ENCODE assay signal across 4 worm cellular contexts in the genomic region with DNA sequence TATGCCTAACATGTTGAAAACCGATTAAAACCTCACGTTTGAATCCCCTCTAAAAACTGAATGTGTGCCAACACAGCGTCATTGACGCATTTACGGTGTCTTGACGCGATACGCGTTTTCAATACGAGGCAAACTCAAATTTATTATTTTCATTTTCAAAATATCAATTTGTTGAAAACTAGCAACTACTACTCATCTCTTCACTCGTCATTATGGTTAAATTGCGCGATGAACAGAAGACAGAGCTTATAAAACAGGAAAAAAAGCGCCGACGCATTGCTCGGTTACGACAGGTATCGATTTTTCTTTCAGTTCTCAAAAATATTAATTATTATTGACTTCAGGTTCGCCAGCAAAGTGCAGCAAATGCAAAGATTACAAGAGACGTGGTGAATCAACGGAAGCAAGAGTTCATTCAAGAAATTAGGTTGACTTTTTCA.
A peak's percentile ranks its signal among the peaks of the same experiment; 100 is the strongest.
TF ChIP-seq lines count a peak whose summit lies in the region.

Gene enee-1, plus strand, starts transcription at position 108 of the 440 bp plus-strand sequence.

TF ChIP-seq in whole organism, L2 larva, 48 proteins besides CTCF, POLR2A, EP300 and RAD21 (continues in another document):
- TF ChIP-seq ztf-4 (tag; optimal IDR thresholded peaks at IDR 0.05; lab: Kevin White, UChicago) (peak; percentile 5), nhr-25 (tag; optimal IDR thresholded peaks at IDR 0.05; lab: Kevin White, UChicago) (peak; percentile 89), mdl-1 (tag; optimal IDR thresholded peaks at IDR 0.05; lab: Kevin White, UChicago) (peak in 1 of 2 experiments; percentile 36), egl-27 (tag; optimal IDR thresholded peaks at IDR 0.05; lab: Kevin White, UChicago) (peak; percentile 4), nhr-21 (tag; optimal IDR thresholded peaks at IDR 0.05; lab: Kevin White, UChicago) (peak; percentile 94), unc-39 (tag; optimal IDR thresholded peaks at IDR 0.05; lab: Kevin White, UChicago) (no peak), lin-11 (tag; optimal IDR thresholded peaks at IDR 0.05; lab: Kevin White, UChicago) (peak; percentile 62), snpc-4 (tag; optimal IDR thresholded peaks at IDR 0.05; lab: Kevin White, UChicago) (peak; percentile 48), elt-1 (tag; optimal IDR thresholded peaks at IDR 0.05; lab: Kevin White, UChicago) (peak; percentile 18), C34F6.9 (tag; optimal IDR thresholded peaks at IDR 0.05; lab: Kevin White, UChicago) (peak; percentile 90), nhr-129 (tag; optimal IDR thresholded peaks at IDR 0.05; lab: Kevin White, UChicago) (peak; percentile 91), zag-1 (tag; optimal IDR thresholded peaks at IDR 0.05; lab: Kevin White, UChicago) (peak; percentile 51), nhr-12 (tag; optimal IDR thresholded peaks at IDR 0.05; lab: Kevin White, UChicago) (no peak), blmp-1 (tag; optimal IDR thresholded peaks at IDR 0.05; lab: Kevin White, UChicago; ENCODE audit: insufficient read depth) (peak; percentile 38), skn-1 (tag; optimal IDR thresholded peaks at IDR 0.05; lab: Kevin White, UChicago) (peak; percentile 23), nhr-23 (tag; optimal IDR thresholded peaks at IDR 0.05; lab: Kevin White, UChicago) (no peak), lsy-2 (tag; optimal IDR thresholded peaks at IDR 0.05; lab: Kevin White, UChicago) (peak; percentile 83 to 93), crh-2 (tag; optimal IDR thresholded peaks at IDR 0.05; lab: Kevin White, UChicago) (peak; percentile 94), unc-55 (GFP tag; optimal IDR thresholded peaks at IDR 0.05; lab: Kevin White, UChicago) (peak; percentile 97), nhr-11 (tag; optimal IDR thresholded peaks at IDR 0.05; lab: Kevin White, UChicago) (no peak), gmeb-1 (tag; optimal IDR thresholded peaks at IDR 0.05; lab: Kevin White, UChicago) (no peak)

TF ChIP-seq in whole organism, L4 larva, 104 proteins besides CTCF, POLR2A, EP300 and RAD21 (continues in another document):
- TF ChIP-seq zip-2 (tag; optimal IDR thresholded peaks at IDR 0.05; lab: Kevin White, UChicago) (peak; percentile 70), Y5F2A.4 (GFP tag; optimal IDR thresholded peaks at IDR 0.05; lab: Kevin White, UChicago) (peak; percentile 25), nhr-111 (GFP tag; optimal IDR thresholded peaks at IDR 0.05; lab: Kevin White, UChicago) (no peak), T26A8.4 (GFP tag; IDR thresholded peaks at IDR 0.05; lab: Robert Waterston, UW) (peak; percentile 94), daf-19 (GFP tag; conservative IDR thresholded peaks at IDR 0.05; lab: Robert Waterston, UW) (no peak), madf-9 (GFP tag; conservative IDR thresholded peaks at IDR 0.05; lab: Robert Waterston, UW) (peak; percentile 31; the same call in 1 of the 2 replicates), vab-7 (GFP tag; IDR thresholded peaks at IDR 0.05; lab: Robert Waterston, UW) (no peak), dmd-8 (GFP tag; IDR thresholded peaks at IDR 0.05; lab: Robert Waterston, UW) (no peak), lin-15B (tag; optimal IDR thresholded peaks at IDR 0.05; lab: Kevin White, UChicago) (no peak), F26F4.8 (GFP tag; conservative IDR thresholded peaks at IDR 0.05; lab: Robert Waterston, UW) (no peak), mdl-1 (tag; optimal IDR thresholded peaks at IDR 0.05; lab: Kevin White, UChicago) (peak in 1 of 2 experiments; percentile 18), ceh-62 (tag; optimal IDR thresholded peaks at IDR 0.05; lab: Kevin White, UChicago) (no peak), tra-1 (GFP tag; IDR thresholded peaks at IDR 0.05; lab: Robert Waterston, UW) (no peak), pha-4 (GFP tag; IDR thresholded peaks at IDR 0.05; lab: Robert Waterston, UW) (peak; percentile 26; the same call in 1 of the 2 replicates), pha-4 (tag; optimal IDR thresholded peaks at IDR 0.05; lab: Kevin White, UChicago) (peak; percentile 59), F49E8.2 (tag; optimal IDR thresholded peaks at IDR 0.05; lab: Kevin White, UChicago; ENCODE audit: borderline replicate concordance) (no peak), mes-2 (tag; optimal IDR thresholded peaks at IDR 0.05; lab: Kevin White, UChicago; ENCODE audit: poor library complexity, severe bottlenecking) (peak; percentile 90), gei-8 (GFP tag; optimal IDR thresholded peaks at IDR 0.05; lab: Kevin White, UChicago) (no peak), mxl-2 (GFP tag; conservative IDR thresholded peaks at IDR 0.05; lab: Robert Waterston, UW) (no peak), egl-27 (tag; optimal IDR thresholded peaks at IDR 0.05; lab: Kevin White, UChicago) (no peak), zip-11 (GFP tag; IDR thresholded peaks at IDR 0.05; lab: Robert Waterston, UW) (no peak), F37D6.2 (tag; optimal IDR thresholded peaks at IDR 0.05; lab: Kevin White, UChicago) (peak; percentile 15)

TF ChIP-seq in whole organism, late embryonic, 69 proteins besides CTCF, POLR2A, EP300 and RAD21 (continues in another document):
- no peak for TF ChIP-seq zip-5 (tag; optimal IDR thresholded peaks at IDR 0.05; lab: Kevin White, UChicago)
- TF ChIP-seq ceh-45 (GFP tag; IDR thresholded peaks at IDR 0.05; lab: Robert Waterston, UW) = no peak
- TF ChIP-seq hlh-13 (GFP tag; optimal IDR thresholded peaks at IDR 0.05; lab: Kevin White, UChicago) = no peak
- TF ChIP-seq pha-4 (tag; optimal IDR thresholded peaks at IDR 0.05; lab: Kevin White, UChicago) = no peak
- peak; percentile 68 for TF ChIP-seq ceh-30 (tag; optimal IDR thresholded peaks at IDR 0.05; lab: Kevin White, UChicago)
- TF ChIP-seq C38D4.7 (GFP tag; optimal IDR thresholded peaks at IDR 0.05; lab: Kevin White, UChicago) = no peak
- TF ChIP-seq odd-2 (tag; optimal IDR thresholded peaks at IDR 0.05; lab: Kevin White, UChicago) = no peak
- TF ChIP-seq hlh-30 (tag; optimal IDR thresholded peaks at IDR 0.05; lab: Kevin White, UChicago; ENCODE audit: insufficient read depth) = no peak
- no peak for TF ChIP-seq ceh-2 (tag; optimal IDR thresholded peaks at IDR 0.05; lab: Kevin White, UChicago)
- TF ChIP-seq unc-3 (GFP tag; conservative IDR thresholded peaks at IDR 0.05; lab: Robert Waterston, UW) = no peak
- no peak for TF ChIP-seq unc-3 (tag; optimal IDR thresholded peaks at IDR 0.05; lab: Kevin White, UChicago)
- TF ChIP-seq C08G9.2 (tag; optimal IDR thresholded peaks at IDR 0.05; lab: Kevin White, UChicago) = no peak
- no peak for TF ChIP-seq T23F11.4 (GFP tag; optimal IDR thresholded peaks at IDR 0.05; lab: Kevin White, UChicago)
- TF ChIP-seq tbx-7 (tag; optimal IDR thresholded peaks at IDR 0.05; lab: Kevin White, UChicago) = no peak
- no peak for TF ChIP-seq K09A11.1 (tag; optimal IDR thresholded peaks at IDR 0.05; lab: Kevin White, UChicago; ENCODE audit: insufficient read depth)
- TF ChIP-seq hlh-6 (tag; optimal IDR thresholded peaks at IDR 0.05; lab: Kevin White, UChicago) = no peak
- TF ChIP-seq tbx-2 (tag; optimal IDR thresholded peaks at IDR 0.05; lab: Kevin White, UChicago) = peak; percentile 25
- TF ChIP-seq ceh-14 (tag; optimal IDR thresholded peaks at IDR 0.05; lab: Kevin White, UChicago) = no peak
- TF ChIP-seq pqm-1 (tag; optimal IDR thresholded peaks at IDR 0.05; lab: Kevin White, UChicago) = no peak
- TF ChIP-seq unc-42 (tag; optimal IDR thresholded peaks at IDR 0.05; lab: Kevin White, UChicago) = no peak
- no peak for TF ChIP-seq Y22D7AL.16 (tag; optimal IDR thresholded peaks at IDR 0.05; lab: Kevin White, UChicago)
- TF ChIP-seq pha-2 (tag; optimal IDR thresholded peaks at IDR 0.05; lab: Kevin White, UChicago) = no peak
- no peak for TF ChIP-seq mec-3 (tag; optimal IDR thresholded peaks at IDR 0.05; lab: Kevin White, UChicago; ENCODE audit: borderline replicate concordance)
- TF ChIP-seq ceh-18 (tag; optimal IDR thresholded peaks at IDR 0.05; lab: Kevin White, UChicago) = peak; percentile 8
- no peak for TF ChIP-seq elt-2 (tag; optimal IDR thresholded peaks at IDR 0.05; lab: Kevin White, UChicago)

TF ChIP-seq in whole organism, mixed stage, embryonic, 35 proteins besides CTCF, POLR2A, EP300 and RAD21:
- TF ChIP-seq blmp-1 (tag; optimal IDR thresholded peaks at IDR 0.05; lab: Kevin White, UChicago) (no peak), ceh-83 (GFP tag; optimal IDR thresholded peaks at IDR 0.05; lab: Kevin White, UChicago) (no peak), tbx-8 (GFP tag; optimal IDR thresholded peaks at IDR 0.05; lab: Kevin White, UChicago) (no peak), elt-3 (tag; optimal IDR thresholded peaks at IDR 0.05; lab: Kevin White, UChicago) (no peak), pha-4 (tag; optimal IDR thresholded peaks at IDR 0.05; lab: Kevin White, UChicago) (peak; percentile 65), drap-1 (GFP tag; optimal IDR thresholded peaks at IDR 0.05; lab: Kevin White, UChicago) (no peak), lin-13 (tag; optimal IDR thresholded peaks at IDR 0.05; lab: Kevin White, UChicago) (peak; percentile 77), unc-39 (tag; optimal IDR thresholded peaks at IDR 0.05; lab: Kevin White, UChicago) (no peak), unc-62 (GFP tag; optimal IDR thresholded peaks at IDR 0.05; lab: Kevin White, UChicago) (peak; percentile 32), nhr-237 (tag; optimal IDR thresholded peaks at IDR 0.05; lab: Kevin White, UChicago) (peak; percentile 59), M03D4.4 (tag; optimal IDR thresholded peaks at IDR 0.05; lab: Kevin White, UChicago) (no peak), ces-1 (GFP tag; optimal IDR thresholded peaks at IDR 0.05; lab: Kevin White, UChicago) (peak; percentile 62), lin-32 (GFP tag; optimal IDR thresholded peaks at IDR 0.05; lab: Kevin White, UChicago) (no peak), ceh-39 (tag; optimal IDR thresholded peaks at IDR 0.05; lab: Kevin White, UChicago) (peak; percentile 20), ztf-11 (tag; optimal IDR thresholded peaks at IDR 0.05; lab: Kevin White, UChicago) (peak; percentile 32), lsy-2 (tag; optimal IDR thresholded peaks at IDR 0.05; lab: Kevin White, UChicago) (peak; percentile 53), mep-1 (tag; optimal IDR thresholded peaks at IDR 0.05; lab: Kevin White, UChicago) (peak; percentile 50)
TF ChIP-seq in whole organism, mixed stage, embryonic: peak in this region for 9.
